Worm (Caenorhabditis elegans) whole organism, L3 larva: ENCODE results near the gene sru-7.

Experiments used
- elt-3 ChIP-seq, 3 experiments: fragments of 150-350 bp in 1 of 3; sonication (generic microtip) in 2 of 3; optimal IDR thresholded peaks; 2 replicates in 2 of 3; 4 replicates in 1 of 3; lab custom pipeline; 2014 to 2017; ENCODE audit warnings: missing biosample characterization in 3 of 3, missing genetic modification characterization in 3 of 3
- mdl-1 ChIP-seq: fragments of 150-350 bp; optimal IDR thresholded peaks from 2 replicates; lab custom pipeline; 2014; ENCODE audit warnings: missing biosample characterization, missing genetic modification characterization
- skn-1 ChIP-seq: fragments of 150-350 bp; optimal IDR thresholded peaks from 2 replicates; lab custom pipeline; 2014; ENCODE audit warnings: missing biosample characterization, missing genetic modification characterization
- snpc-4 ChIP-seq: fragments of 150-350 bp; optimal IDR thresholded peaks from 2 replicates; lab custom pipeline; 2014; ENCODE audit warnings: missing biosample characterization, missing genetic modification characterization
- unc-39 ChIP-seq: sonication (generic microtip); optimal IDR thresholded peaks from 4 replicates; lab custom pipeline; 2017; ENCODE audit warnings: missing biosample characterization, missing genetic modification characterization
- ztf-11 ChIP-seq: fragments of 150-350 bp; optimal IDR thresholded peaks from 2 replicates; lab custom pipeline; 2014; ENCODE audit warnings: missing biosample characterization, missing genetic modification characterization
- ztf-4 ChIP-seq: fragments of 150-350 bp; optimal IDR thresholded peaks from 2 replicates; lab custom pipeline; 2014; ENCODE audit warnings: missing biosample characterization, missing genetic modification characterization

- TF ChIP-seq skn-1 (tag; lab: Kevin White, UChicago) (peak; percentile 23), mdl-1 (peak; percentile 69), ztf-11 (tag; lab: Kevin White, UChicago) (no peak), ztf-4 (tag; lab: Kevin White, UChicago) (no peak), unc-39 (no peak), snpc-4 (no peak), elt-3 (tag; optimal IDR thresholded peaks at IDR 0.05; lab: Kevin White, UChicago) (peak in 1 of 3 experiments; percentile 6)
Observed at ce11 chrIV:8534997-8535414, 42.7 kb downstream of the sru-7 start.
